Fruit fly (Drosophila melanogaster) whole organism, adult: Measurements from ENCODE around the gene RpL23A.
A peak's percentile ranks its signal among the peaks of the same experiment; 100 is the strongest.

Experiments
- CG11617 ChIP-seq: fragments of 200-800 bp; sonication (Bioruptor generic); optimal IDR thresholded peaks from 2 replicates; lab custom pipeline; 2017; ENCODE audit warnings: mild to moderate bottlenecking, missing biosample characterization, missing genetic modification reagents, missing genetic modification characterization
- CG12768 ChIP-seq: fragments of 200-800 bp; sonication (Bioruptor generic); optimal IDR thresholded peaks from 2 replicates; lab custom pipeline; 2017; ENCODE audit warnings: missing biosample characterization, missing genetic modification characterization, mild to moderate bottlenecking, moderate library complexity, missing genetic modification reagents
- CG14711 ChIP-seq: fragments of 200-800 bp; sonication (Bioruptor generic); optimal IDR thresholded peaks from 2 replicates; lab custom pipeline; 2018; ENCODE audit warnings: missing biosample characterization, mild to moderate bottlenecking, missing genetic modification characterization, moderate library complexity
- CG1620 ChIP-seq: fragments of 200-800 bp; sonication (Bioruptor generic); optimal IDR thresholded peaks from 2 replicates; lab custom pipeline; 2016; ENCODE audit warnings: missing biosample characterization, missing genetic modification characterization
- CG33017 ChIP-seq: fragments of 200-800 bp; sonication (Bioruptor generic); optimal IDR thresholded peaks from 2 replicates; lab custom pipeline; 2018; ENCODE audit warnings: missing biosample characterization, mild to moderate bottlenecking, missing genetic modification characterization, moderate library complexity
- CG5204 ChIP-seq: fragments of 200-800 bp; sonication (Bioruptor generic); optimal IDR thresholded peaks from 2 replicates; lab custom pipeline; 2016; ENCODE audit warnings: missing biosample characterization, missing genetic modification characterization
- CG7045 ChIP-seq: fragments of 200-800 bp; sonication (Bioruptor generic); optimal IDR thresholded peaks from 2 replicates; lab custom pipeline; 2017; ENCODE audit warnings: missing biosample characterization, mild to moderate bottlenecking, missing genetic modification characterization
- CG7101 ChIP-seq: fragments of 200-800 bp; sonication (Bioruptor generic); optimal IDR thresholded peaks from 2 replicates; lab custom pipeline; 2018; ENCODE audit warnings: missing biosample characterization, mild to moderate bottlenecking, missing genetic modification characterization, moderate library complexity
- Clk ChIP-seq: fragments of 200-800 bp; sonication (Bioruptor generic); optimal IDR thresholded peaks from 2 replicates; lab custom pipeline; 2017; ENCODE audit warnings: missing biosample characterization, missing genetic modification characterization
- Crg-1 ChIP-seq: fragments of 200-800 bp; sonication (Bioruptor generic); optimal IDR thresholded peaks from 2 replicates; lab custom pipeline; 2016; ENCODE audit warnings: missing biosample characterization, missing genetic modification characterization
- Hr96 ChIP-seq: fragments of 200-800 bp; sonication (Bioruptor generic); optimal IDR thresholded peaks from 2 replicates; lab custom pipeline; 2016; ENCODE audit warnings: missing biosample characterization, missing genetic modification characterization
- Mnt ChIP-seq: fragments of 200-800 bp; sonication (Bioruptor generic); optimal IDR thresholded peaks from 2 replicates; lab custom pipeline; 2016; ENCODE audit warnings: missing biosample characterization, mild to moderate bottlenecking, missing genetic modification characterization
- bab1 ChIP-seq: fragments of 200-800 bp; sonication (Bioruptor generic); optimal IDR thresholded peaks from 3 replicates; lab custom pipeline; 2019; ENCODE audit warnings: missing biosample characterization, mild to moderate bottlenecking, missing genetic modification characterization, moderate library complexity
- cic ChIP-seq: fragments of 200-800 bp; sonication (Bioruptor generic); optimal IDR thresholded peaks from 2 replicates; lab custom pipeline; 2017; ENCODE audit warnings: missing biosample characterization, mild to moderate bottlenecking, missing genetic modification characterization, moderate library complexity
- cnc ChIP-seq, 2 experiments: fragments of >200 bp; optimal IDR thresholded peaks; 2 replicates each; lab custom pipeline; 2017
- kay ChIP-seq: fragments of 200-800 bp; sonication (Bioruptor generic); peaks from one replicate; lab custom pipeline; 2016; ENCODE audit warnings: missing biosample characterization, missing genetic modification characterization, borderline replicate concordance
- ovo ChIP-seq: fragments of 200-800 bp; sonication (Bioruptor generic); optimal IDR thresholded peaks from 2 replicates; lab custom pipeline; 2016; ENCODE audit warnings: missing biosample characterization, missing genetic modification characterization
- pad ChIP-seq: fragments of 200-800 bp; sonication (Bioruptor generic); optimal IDR thresholded peaks from 3 replicates; lab custom pipeline; 2017; ENCODE audit warnings: missing biosample characterization, missing genetic modification characterization, mild to moderate bottlenecking, moderate library complexity, missing genetic modification reagents
- tj ChIP-seq: fragments of 200-800 bp; sonication (Bioruptor generic); optimal IDR thresholded peaks from 3 replicates; lab custom pipeline; 2017; ENCODE audit warnings: missing biosample characterization, mild to moderate bottlenecking, missing genetic modification characterization, moderate library complexity
- toe ChIP-seq: fragments of 200-800 bp; sonication (Bioruptor generic); optimal IDR thresholded peaks from 2 replicates; lab custom pipeline; 2016; ENCODE audit warnings: missing biosample characterization, missing genetic modification characterization

RpL23A gene

dm6 chr3L:1668504-1668903 lies at the start of gene RpL23A:
Gene RpL23A (minus strand): TSS chr3L:1668654.
- TF ChIP-seq Clk (GFP tag; lab: Kevin White, UChicago) (peak; percentile 94), bab1 (GFP tag; lab: Kevin White, UChicago) (peak; percentile 95), CG1620 (GFP tag; lab: Kevin White, UChicago) (peak; percentile 97), Hr96 (GFP tag; lab: Kevin White, UChicago) (peak; percentile 95), cnc (optimal IDR thresholded peaks at IDR 0.05; lab: Kevin White, UChicago) (no peak), cic (GFP tag; lab: Kevin White, UChicago) (peak; percentile 83), Mnt (GFP tag; lab: Kevin White, UChicago) (peak; percentile 97), tj (peak; percentile 77), CG7101 (peak; percentile 95), CG5204 (peak; percentile 77), CG7045 (GFP tag; lab: Kevin White, UChicago) (peak; percentile 96), CG11617 (GFP tag; lab: Kevin White, UChicago) (peak; percentile 95), pad (peak; percentile 91), Crg-1 (GFP tag; lab: Kevin White, UChicago) (peak; percentile 95), CG12768 (GFP tag; lab: Kevin White, UChicago) (peak; percentile 90), toe (peak; percentile 89), ovo (GFP tag; lab: Kevin White, UChicago) (peak; percentile 97), CG33017 (tag; lab: Kevin White, UChicago) (peak; percentile 77), kay (GFP tag; lab: Kevin White, UChicago) (no peak), CG14711 (tag; lab: Kevin White, UChicago) (peak; percentile 87)

- no peak for TF ChIP-seq Clk (GFP tag; lab: Kevin White, UChicago)
- TF ChIP-seq CG12768 (GFP tag; lab: Kevin White, UChicago) = no peak
- no peak for TF ChIP-seq CG7101
- TF ChIP-seq kay (GFP tag; lab: Kevin White, UChicago) = no peak
- TF ChIP-seq CG1620 (GFP tag; lab: Kevin White, UChicago) = no peak
- TF ChIP-seq toe = no peak
- no peak for TF ChIP-seq CG7045 (GFP tag; lab: Kevin White, UChicago)
- TF ChIP-seq Crg-1 (GFP tag; lab: Kevin White, UChicago) = no peak
- no peak for TF ChIP-seq Mnt (GFP tag; lab: Kevin White, UChicago)
- TF ChIP-seq cnc (optimal IDR thresholded peaks at IDR 0.05; lab: Kevin White, UChicago) = no peak
- TF ChIP-seq CG11617 (GFP tag; lab: Kevin White, UChicago) = no peak
- TF ChIP-seq CG5204 = no peak
- no peak for TF ChIP-seq tj
- TF ChIP-seq bab1 (GFP tag; lab: Kevin White, UChicago) = no peak
- TF ChIP-seq CG14711 (tag; lab: Kevin White, UChicago) = no peak
- TF ChIP-seq Hr96 (GFP tag; lab: Kevin White, UChicago) = no peak
Observed at dm6 chr3L:1711218-1711617, 42.8 kb upstream of the RpL23A start.

- no peak for TF ChIP-seq bab1 (GFP tag; lab: Kevin White, UChicago)
- no peak for TF ChIP-seq tj
- no peak for TF ChIP-seq toe
- TF ChIP-seq CG7045 (GFP tag; lab: Kevin White, UChicago) = no peak
- TF ChIP-seq CG5204 = no peak
- TF ChIP-seq pad = no peak
- no peak for TF ChIP-seq ovo (GFP tag; lab: Kevin White, UChicago)
- no peak for TF ChIP-seq Hr96 (GFP tag; lab: Kevin White, UChicago)
- no peak for TF ChIP-seq CG14711 (tag; lab: Kevin White, UChicago)
- TF ChIP-seq CG33017 (tag; lab: Kevin White, UChicago) = no peak
- TF ChIP-seq Clk (GFP tag; lab: Kevin White, UChicago) = no peak
Observed at dm6 chr3L:1710562-1710961, 42.1 kb upstream of the RpL23A start.

dm6 chr3L:1709161-1709560 lies 40.7 kb upstream of the RpL23A start:
- no peak for TF ChIP-seq toe
- no peak for TF ChIP-seq bab1 (GFP tag; lab: Kevin White, UChicago)
- TF ChIP-seq cic (GFP tag; lab: Kevin White, UChicago) = no peak
- TF ChIP-seq Mnt (GFP tag; lab: Kevin White, UChicago) = no peak
- no peak for TF ChIP-seq CG7101
- TF ChIP-seq Clk (GFP tag; lab: Kevin White, UChicago) = no peak
- no peak for TF ChIP-seq CG7045 (GFP tag; lab: Kevin White, UChicago)
- TF ChIP-seq ovo (GFP tag; lab: Kevin White, UChicago) = no peak

dm6 chr3L:1702367-1702927 lies 34.0 kb upstream of the RpL23A start, which contains the start of gene CG13931:
Gene CG13931 (minus strand): TSS chr3L:1702407.
- TF ChIP-seq toe (no peak), CG5204 (no peak), CG1620 (GFP tag; lab: Kevin White, UChicago) (no peak), CG33017 (tag; lab: Kevin White, UChicago) (no peak), tj (no peak), CG11617 (GFP tag; lab: Kevin White, UChicago) (no peak), CG12768 (GFP tag; lab: Kevin White, UChicago) (no peak), cnc (optimal IDR thresholded peaks at IDR 0.05; lab: Kevin White, UChicago) (no peak), bab1 (GFP tag; lab: Kevin White, UChicago) (no peak), Clk (GFP tag; lab: Kevin White, UChicago) (no peak), CG7101 (no peak), kay (GFP tag; lab: Kevin White, UChicago) (no peak)

dm6 chr3L:1694317-1694716 lies 25.9 kb upstream of the RpL23A start, which contains the start of gene CG12011:
Gene CG12011 (plus strand): TSS chr3L:1694617.
- TF ChIP-seq Crg-1 (GFP tag; lab: Kevin White, UChicago) (no peak), CG7045 (GFP tag; lab: Kevin White, UChicago) (no peak), tj (no peak), cic (GFP tag; lab: Kevin White, UChicago) (no peak), CG5204 (no peak)
